Fruit fly (Drosophila melanogaster) whole organism, prepupa: Measurements from ENCODE around the gene Gnf1.

Experiments
- Blimp-1 ChIP-seq: fragments of 200-800 bp; sonication (Bioruptor generic); optimal IDR thresholded peaks from 3 replicates; lab custom pipeline; 2017; ENCODE audit warnings: missing biosample characterization, missing genetic modification characterization, mild to moderate bottlenecking, moderate library complexity, missing genetic modification reagents
- CG10669 ChIP-seq: fragments of 200-800 bp; sonication (Bioruptor generic); optimal IDR thresholded peaks from 3 replicates; lab custom pipeline; 2018; ENCODE audit warnings: missing biosample characterization, mild to moderate bottlenecking, missing genetic modification characterization, moderate library complexity
- CG11294 ChIP-seq: fragments of 200-800 bp; sonication (Bioruptor generic); IDR thresholded peaks from 2 replicates; pipeline ENCODE4 v1.3.6; 2022; ENCODE audit warnings: missing biosample characterization, missing genetic modification characterization
- CG11762 ChIP-seq: fragments of 200-800 bp; sonication (Bioruptor generic); optimal IDR thresholded peaks from 3 replicates; lab custom pipeline; 2016; ENCODE audit warnings: missing biosample characterization, missing genetic modification characterization; ENCODE audit not compliant: insufficient read depth
- CG11902 ChIP-seq: fragments of 200-800 bp; sonication (Bioruptor generic); optimal IDR thresholded peaks from 3 replicates; lab custom pipeline; 2016; ENCODE audit warnings: missing biosample characterization, missing genetic modification characterization
- CG16779 ChIP-seq: fragments of 200-800 bp; sonication (Bioruptor generic); optimal IDR thresholded peaks from 3 replicates; lab custom pipeline; 2017; ENCODE audit warnings: missing biosample characterization, mild to moderate bottlenecking, missing genetic modification characterization
- CG3032 ChIP-seq: fragments of 200-800 bp; optimal IDR thresholded peaks from 2 replicates; lab custom pipeline; 2019; ENCODE audit warnings: missing biosample characterization, mild to moderate bottlenecking, missing genetic modification characterization, moderate library complexity
- CG34406 ChIP-seq: fragments of 200-800 bp; sonication (Bioruptor generic); optimal IDR thresholded peaks from 3 replicates; lab custom pipeline; 2016; ENCODE audit warnings: missing biosample characterization, missing genetic modification characterization
- CG3919 ChIP-seq: fragments of 200-800 bp; sonication (Bioruptor generic); optimal IDR thresholded peaks from 3 replicates; lab custom pipeline; 2016; ENCODE audit warnings: missing biosample characterization, missing genetic modification characterization
- CG4318 ChIP-seq: fragments of 200-800 bp; sonication (Bioruptor generic); optimal IDR thresholded peaks from 3 replicates; lab custom pipeline; 2017; ENCODE audit warnings: missing biosample characterization, mild to moderate bottlenecking, missing genetic modification characterization
- CG6163 ChIP-seq: fragments of 200-800 bp; sonication (Bioruptor generic); IDR thresholded peaks from 3 replicates; pipeline ENCODE4 v1.3.6; 2022; ENCODE audit warnings: missing biosample characterization, missing genetic modification characterization
- CG6276 ChIP-seq: fragments of 200-800 bp; sonication (Bioruptor generic); optimal IDR thresholded peaks from 2 replicates; lab custom pipeline; 2017; ENCODE audit warnings: missing biosample characterization, mild to moderate bottlenecking, missing genetic modification characterization
- CG6792 ChIP-seq: fragments of 200-800 bp; sonication (Bioruptor generic); optimal IDR thresholded peaks from 3 replicates; lab custom pipeline; 2016; ENCODE audit warnings: missing biosample characterization, missing genetic modification characterization
- CG6808 ChIP-seq: fragments of 200-800 bp; sonication (Bioruptor generic); optimal IDR thresholded peaks from 3 replicates; lab custom pipeline; 2017; ENCODE audit warnings: missing biosample characterization, missing genetic modification characterization, mild to moderate bottlenecking, moderate library complexity, missing genetic modification reagents
- CG6854 ChIP-seq: fragments of 200-800 bp; sonication (Bioruptor generic); optimal IDR thresholded peaks from 2 replicates; lab custom pipeline; 2017; ENCODE audit warnings: missing biosample characterization, mild to moderate bottlenecking, missing genetic modification characterization
- CG7368 ChIP-seq: fragments of 200-800 bp; sonication (Bioruptor generic); optimal IDR thresholded peaks from 3 replicates; lab custom pipeline; 2016; ENCODE audit warnings: missing biosample characterization, missing genetic modification characterization
- CG8119 ChIP-seq: fragments of 200-800 bp; sonication (Bioruptor generic); IDR thresholded peaks from 3 replicates; pipeline ENCODE4 v1.3.6; 2022; ENCODE audit warnings: missing biosample characterization, missing genetic modification characterization
- CG8319 ChIP-seq: fragments of 200-800 bp; sonication (Bioruptor generic); optimal IDR thresholded peaks from 3 replicates; lab custom pipeline; 2016; ENCODE audit warnings: missing biosample characterization, missing genetic modification characterization
- CG8632 ChIP-seq: fragments of 200-800 bp; sonication (Bioruptor generic); optimal IDR thresholded peaks from 3 replicates; lab custom pipeline; 2016; ENCODE audit warnings: missing biosample characterization, missing genetic modification characterization
- CG9139 ChIP-seq: fragments of 200-800 bp; sonication (Bioruptor generic); optimal IDR thresholded peaks from 3 replicates; lab custom pipeline; 2017; ENCODE audit warnings: missing biosample characterization, mild to moderate bottlenecking, missing genetic modification characterization
- Eip75B ChIP-seq: fragments of 200-800 bp; sonication (Bioruptor generic); optimal IDR thresholded peaks from 3 replicates; lab custom pipeline; 2016; ENCODE audit warnings: missing biosample characterization, missing genetic modification characterization
- Eip93F ChIP-seq: fragments of 200-800 bp; sonication (Bioruptor generic); optimal IDR thresholded peaks from 2 replicates; lab custom pipeline; 2016; ENCODE audit warnings: missing biosample characterization, mild to moderate bottlenecking, missing genetic modification characterization
- Ets96B ChIP-seq: fragments of 200-800 bp; optimal IDR thresholded peaks from 2 replicates; lab custom pipeline; 2019; ENCODE audit warnings: missing biosample characterization, mild to moderate bottlenecking, missing genetic modification characterization, moderate library complexity
- Gug ChIP-seq: fragments of 200-800 bp; sonication (Bioruptor generic); IDR thresholded peaks from 2 replicates; pipeline ENCODE4 v1.3.6; 2022; ENCODE audit warnings: missing biosample characterization, missing genetic modification characterization
- Hr38 ChIP-seq: sonication (Bioruptor generic); optimal IDR thresholded peaks from 2 replicates; lab custom pipeline; 2016; ENCODE audit warnings: missing biosample characterization, missing genetic modification characterization
- Hr39 ChIP-seq: fragments of 200-800 bp; sonication (Bioruptor generic); optimal IDR thresholded peaks from 2 replicates; lab custom pipeline; 2016; ENCODE audit warnings: missing biosample characterization, missing genetic modification characterization
- Hr4 ChIP-seq: fragments of 200-800 bp; sonication (Bioruptor generic); optimal IDR thresholded peaks from 3 replicates; lab custom pipeline; 2016; ENCODE audit warnings: missing biosample characterization, missing genetic modification characterization
- Lpt ChIP-seq: fragments of 200-800 bp; sonication (Bioruptor generic); optimal IDR thresholded peaks from 3 replicates; lab custom pipeline; 2016; ENCODE audit warnings: missing biosample characterization, missing genetic modification characterization
- Met ChIP-seq: fragments of 200-800 bp; sonication (Bioruptor generic); optimal IDR thresholded peaks from 3 replicates; lab custom pipeline; 2016; ENCODE audit warnings: missing biosample characterization, missing genetic modification characterization
- OdsH ChIP-seq: fragments of 200-800 bp; sonication (Bioruptor generic); optimal IDR thresholded peaks from 3 replicates; lab custom pipeline; 2016; ENCODE audit warnings: missing biosample characterization, missing genetic modification characterization
- Smox ChIP-seq: fragments of 200-800 bp; sonication (Bioruptor generic); optimal IDR thresholded peaks from 3 replicates; lab custom pipeline; 2016; ENCODE audit warnings: missing biosample characterization, missing genetic modification characterization
- Sox102F ChIP-seq: fragments of 200-800 bp; sonication (Bioruptor generic); optimal IDR thresholded peaks from 2 replicates; lab custom pipeline; 2016; ENCODE audit warnings: missing biosample characterization, mild to moderate bottlenecking, missing genetic modification characterization
- Sox14 ChIP-seq: fragments of 200-800 bp; sonication (Bioruptor generic); optimal IDR thresholded peaks from 3 replicates; lab custom pipeline; 2016; ENCODE audit warnings: missing biosample characterization, missing genetic modification characterization
- achi ChIP-seq: fragments of 200-800 bp; sonication (Bioruptor generic); optimal IDR thresholded peaks from 3 replicates; lab custom pipeline; 2016; ENCODE audit warnings: missing biosample characterization, missing genetic modification characterization
- dac ChIP-seq: fragments of 200-800 bp; sonication (Bioruptor generic); optimal IDR thresholded peaks from 2 replicates; lab custom pipeline; 2017; ENCODE audit warnings: missing biosample characterization, mild to moderate bottlenecking, missing genetic modification characterization
- dsx ChIP-seq: fragments of 200-800 bp; optimal IDR thresholded peaks from 3 replicates; lab custom pipeline; 2019; ENCODE audit warnings: missing biosample characterization, mild to moderate bottlenecking, missing genetic modification characterization, moderate library complexity; ENCODE audit not compliant: poor library complexity, severe bottlenecking
- eg ChIP-seq: fragments of 200-800 bp; sonication (Bioruptor generic); IDR thresholded peaks from 3 replicates; pipeline ENCODE4 v1.3.6; 2022; ENCODE audit warnings: missing biosample characterization, missing genetic modification characterization
- esn ChIP-seq: fragments of 200-800 bp; sonication (Bioruptor generic); optimal IDR thresholded peaks from 2 replicates; lab custom pipeline; 2016; ENCODE audit warnings: missing biosample characterization, mild to moderate bottlenecking, missing genetic modification characterization, moderate library complexity
- fd59A ChIP-seq: fragments of 200-800 bp; sonication (Bioruptor generic); optimal IDR thresholded peaks from 2 replicates; lab custom pipeline; 2017; ENCODE audit warnings: missing biosample characterization, mild to moderate bottlenecking, missing genetic modification characterization, missing genetic modification reagents
- fd85E ChIP-seq: fragments of 200-800 bp; sonication (Bioruptor generic); optimal IDR thresholded peaks from 3 replicates; lab custom pipeline; 2016; ENCODE audit warnings: missing biosample characterization, missing genetic modification characterization
- fkh ChIP-seq: fragments of 200-800 bp; sonication (Bioruptor generic); optimal IDR thresholded peaks from 3 replicates; lab custom pipeline; 2017; ENCODE audit warnings: missing biosample characterization, mild to moderate bottlenecking, missing genetic modification characterization, moderate library complexity
- lz ChIP-seq: fragments of 200-800 bp; sonication (Bioruptor generic); optimal IDR thresholded peaks from 3 replicates; lab custom pipeline; 2016; ENCODE audit warnings: missing biosample characterization, missing genetic modification characterization
- pdm3 ChIP-seq: fragments of 200-800 bp; sonication (Bioruptor generic); optimal IDR thresholded peaks from 3 replicates; lab custom pipeline; 2016; ENCODE audit warnings: missing biosample characterization, missing genetic modification characterization
- salr ChIP-seq, 2 experiments: fragments of 200-800 bp; sonication (Bioruptor generic); optimal IDR thresholded peaks; 3 replicates each; lab custom pipeline; 2016 to 2018; ENCODE audit warnings: missing biosample characterization in 2 of 2, missing genetic modification characterization in 2 of 2, mild to moderate bottlenecking in 1 of 2
- ss ChIP-seq, 2 experiments: fragments of 200-800 bp; sonication (Bioruptor generic); optimal IDR thresholded peaks; 2 replicates in 1 of 2; 3 replicates in 1 of 2; lab custom pipeline; 2017 to 2018; ENCODE audit warnings: mild to moderate bottlenecking in 2 of 2, missing biosample characterization in 2 of 2, missing genetic modification characterization in 2 of 2, moderate library complexity in 1 of 2
- svp ChIP-seq: fragments of 200-800 bp; sonication (Bioruptor generic); peaks from one replicate; lab custom pipeline; 2016; ENCODE audit warnings: missing biosample characterization, missing genetic modification characterization
- topi ChIP-seq: fragments of 200-800 bp; sonication (Bioruptor generic); optimal IDR thresholded peaks from 3 replicates; lab custom pipeline; 2016; ENCODE audit warnings: missing biosample characterization, missing genetic modification characterization

Gnf1 gene

dm6 chr3R:4952571-4952929 lies 46.1 kb downstream of the Gnf1 start, which contains the start of gene Ubc6 (continued):
- no peak for TF ChIP-seq fd85E
- TF ChIP-seq CG11294 = no peak
- no peak for TF ChIP-seq fkh (GFP tag; lab: Kevin White, UChicago)
- TF ChIP-seq Ets96B = no peak
- no peak for TF ChIP-seq dac (GFP tag; lab: Kevin White, UChicago)
- TF ChIP-seq Eip93F (GFP tag; lab: Kevin White, UChicago) = no peak
- peak; percentile 33 for TF ChIP-seq CG11902
- no peak for TF ChIP-seq CG6808 (GFP tag; lab: Kevin White, UChicago)
- no peak for TF ChIP-seq Blimp-1 (GFP tag; lab: Kevin White, UChicago)

dm6 chr3R:4955152-4955551 lies 48.7 kb downstream of the Gnf1 start, which contains the start of gene Jhbp3:
Gene Jhbp3 (minus strand): TSS chr3R:4955252.
- TF ChIP-seq CG4318 (no peak), ss (GFP tag; optimal IDR thresholded peaks at IDR 0.05; lab: Kevin White, UChicago) (no peak), CG8119 (no peak), CG6854 (GFP tag; lab: Kevin White, UChicago) (no peak), Eip93F (GFP tag; lab: Kevin White, UChicago) (no peak), CG11902 (no peak), CG16779 (tag; lab: Kevin White, UChicago) (no peak), CG6792 (no peak), achi (no peak), topi (GFP tag; lab: Kevin White, UChicago) (no peak)

- TF ChIP-seq Hr39 (GFP tag; lab: Kevin White, UChicago) (no peak), CG11762 (GFP tag; lab: Kevin White, UChicago) (no peak), fd85E (no peak), Sox14 (no peak), pdm3 (GFP tag; lab: Kevin White, UChicago) (no peak), lz (no peak), Eip93F (GFP tag; lab: Kevin White, UChicago) (no peak), topi (GFP tag; lab: Kevin White, UChicago) (no peak), Eip75B (no peak), achi (no peak), CG3919 (GFP tag; lab: Kevin White, UChicago) (peak; percentile 26), Lpt (GFP tag; lab: Kevin White, UChicago) (no peak), dsx (no peak), CG6276 (GFP tag; lab: Kevin White, UChicago) (peak; percentile 37), CG6808 (GFP tag; lab: Kevin White, UChicago) (no peak), Blimp-1 (GFP tag; lab: Kevin White, UChicago) (no peak), OdsH (no peak), CG8119 (no peak), fkh (GFP tag; lab: Kevin White, UChicago) (no peak), CG34406 (no peak), CG8632 (GFP tag; lab: Kevin White, UChicago) (no peak), ss (GFP tag; optimal IDR thresholded peaks at IDR 0.05; lab: Kevin White, UChicago) (no peak), svp (GFP tag; lab: Kevin White, UChicago) (no peak), CG7368 (GFP tag; lab: Kevin White, UChicago) (no peak), CG9139 (GFP tag; lab: Kevin White, UChicago) (no peak), CG10669 (GFP tag; lab: Kevin White, UChicago) (no peak), Hr4 (no peak), eg (GFP tag; lab: Robert Waterston, UW) (peak; percentile 63), Met (GFP tag; lab: Kevin White, UChicago) (no peak), Smox (GFP tag; lab: Kevin White, UChicago) (no peak), CG8319 (no peak), Sox102F (GFP tag; lab: Kevin White, UChicago) (no peak), CG16779 (tag; lab: Kevin White, UChicago) (no peak), fd59A (GFP tag; lab: Kevin White, UChicago) (no peak), CG6854 (GFP tag; lab: Kevin White, UChicago) (no peak), CG6163 (peak; percentile 44; the same call in 1 of the 3 replicates), Hr38 (GFP tag; lab: Kevin White, UChicago) (no peak), salr (GFP tag; optimal IDR thresholded peaks at IDR 0.05; lab: Kevin White, UChicago) (no peak), Gug (GFP tag; lab: Robert Waterston, UW) (no peak), CG6792 (no peak), CG3032 (tag; lab: Kevin White, UChicago) (no peak), esn (GFP tag; lab: Kevin White, UChicago) (no peak)
Measured at dm6 chr3R:4957812-4958211, 51.4 kb downstream of the Gnf1 start.
